Worm (Caenorhabditis elegans) whole organism, midembryonic: Measurements from ENCODE around the gene ZK512.11.

ENCODE experiments used
- T22C8.4 ChIP-seq: fragments of 200-800 bp; sonication (Bioruptor generic); IDR thresholded peaks from 2 replicates; pipeline ENCODE4 v1.3.6; 2022; ENCODE audit warnings: missing genetic modification characterization, missing compliant biosample characterization
- cog-1 ChIP-seq: sonication (generic microtip); optimal IDR thresholded peaks from 2 replicates; lab custom pipeline; 2016; ENCODE audit warnings: missing genetic modification characterization, missing compliant biosample characterization
- flt-1 ChIP-seq: fragments of 200-800 bp; sonication (Bioruptor generic); IDR thresholded peaks from 2 replicates; pipeline ENCODE4 v1.3.6; 2022; ENCODE audit warnings: missing genetic modification characterization, missing compliant biosample characterization
- klf-2 ChIP-seq: fragments of 200-800 bp; sonication (Bioruptor generic); conservative IDR thresholded peaks from 2 replicates; pipeline ENCODE4 v1.3.6; 2022; ENCODE audit warnings: missing genetic modification reagents, missing genetic modification characterization, missing compliant biosample characterization
- med-1 ChIP-seq: sonication (generic microtip); optimal IDR thresholded peaks from 2 replicates; lab custom pipeline; 2017; ENCODE audit warnings: missing genetic modification characterization, mild to moderate bottlenecking, missing compliant biosample characterization, antibody characterized with exemption, missing genetic modification reagents; ENCODE audit not compliant: insufficient read depth
- ref-1 ChIP-seq: fragments of 200-800 bp; sonication (Bioruptor generic); conservative IDR thresholded peaks from 2 replicates; pipeline ENCODE4 v1.3.6; 2022; ENCODE audit warnings: missing genetic modification reagents, missing genetic modification characterization, missing compliant biosample characterization
- tab-1 ChIP-seq: fragments of 200-800 bp; sonication (Bioruptor generic); IDR thresholded peaks from 2 replicates; pipeline ENCODE4 v1.3.6; 2022; ENCODE audit warnings: missing genetic modification characterization, missing compliant biosample characterization
- ztf-23 ChIP-seq: fragments of 200-800 bp; sonication (Bioruptor generic); IDR thresholded peaks from 2 replicates; pipeline ENCODE4 v1.3.6; 2022; ENCODE audit warnings: missing genetic modification reagents, missing genetic modification characterization, missing compliant biosample characterization
- ztf-29 ChIP-seq: fragments of 200-800 bp; sonication (Bioruptor generic); IDR thresholded peaks from 2 replicates; pipeline ENCODE4 v1.3.6; 2022; ENCODE audit warnings: missing genetic modification reagents, missing genetic modification characterization, missing compliant biosample characterization

The ZK512.11 gene

ce11 chrIII:9143911-9144310 lies at the start of gene ZK512.11:
ZK512.11 (plus strand) TSS chrIII:9144211.
- TF ChIP-seq ztf-23 (GFP tag; lab: Robert Waterston, UW) (no peak), T22C8.4 (peak; percentile 23; the same call in 1 of the 2 replicates)

DNA sequence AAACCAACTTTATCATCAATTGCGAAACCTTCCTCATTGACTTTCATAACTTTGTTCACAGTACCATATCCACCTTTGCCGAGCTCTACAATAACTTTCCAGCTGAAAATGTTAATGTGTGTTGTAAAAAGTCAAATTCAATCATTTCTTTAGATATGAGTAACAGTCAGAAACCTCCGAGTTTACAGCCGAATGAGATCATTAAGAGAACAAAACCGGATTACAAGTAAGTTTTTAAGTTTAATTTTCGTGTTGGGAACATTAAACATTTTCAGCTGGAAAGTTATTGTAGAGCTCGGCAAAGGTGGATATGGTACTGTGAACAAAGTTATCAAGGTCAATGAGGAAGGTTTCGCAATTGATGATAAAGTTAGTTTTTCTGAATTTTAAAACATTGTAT lies 42.8 kb upstream of the ZK512.11 start, which contains the start of gene ZK507.1:
TSS of gene ZK507.1 (minus strand) at position 101 of the 400 bp plus-strand sequence.
- no peak for TF ChIP-seq ztf-29 (GFP tag; lab: Robert Waterston, UW)
- TF ChIP-seq cog-1 (tag; lab: Kevin White, UChicago) = no peak
- no peak for TF ChIP-seq ref-1 (GFP tag; lab: Robert Waterston, UW)
- TF ChIP-seq flt-1 (GFP tag; lab: Robert Waterston, UW) = no peak
- TF ChIP-seq T22C8.4 = no peak
- no peak for TF ChIP-seq med-1 (GFP tag; lab: Kevin White, UChicago)
- TF ChIP-seq tab-1 (GFP tag; lab: Robert Waterston, UW) = no peak

DNA sequence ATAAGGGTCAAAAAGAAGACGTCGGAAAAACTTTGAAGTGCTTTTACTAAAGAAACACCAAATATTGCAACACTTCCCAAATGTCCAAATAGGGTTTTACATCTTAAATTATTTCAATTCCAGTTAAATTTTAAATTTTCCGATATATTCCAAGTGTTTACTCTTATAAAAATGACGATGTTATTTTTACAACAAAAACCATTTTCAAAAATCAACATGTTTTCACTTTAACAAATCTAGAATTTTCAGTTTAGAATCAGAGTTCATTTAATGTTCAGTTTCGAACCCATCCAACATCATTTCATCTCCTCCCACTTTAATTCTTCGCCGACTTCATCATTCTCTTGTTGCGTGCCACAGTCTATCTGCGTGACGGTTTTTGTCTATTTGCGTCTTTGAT lies 40.4 kb upstream of the ZK512.11 start, which contains the start of gene dos-1:
TSS of gene dos-1 (plus strand) at position 301 of the 400 bp plus-strand sequence.
- TF ChIP-seq ref-1 (GFP tag; lab: Robert Waterston, UW) (no peak), flt-1 (GFP tag; lab: Robert Waterston, UW) (no peak), ztf-29 (GFP tag; lab: Robert Waterston, UW) (no peak), med-1 (GFP tag; lab: Kevin White, UChicago) (no peak), tab-1 (GFP tag; lab: Robert Waterston, UW) (no peak), cog-1 (tag; lab: Kevin White, UChicago) (no peak), ztf-23 (GFP tag; lab: Robert Waterston, UW) (no peak), klf-2 (GFP tag; lab: Robert Waterston, UW) (no peak), T22C8.4 (no peak)

ce11 chrIII:9104060-9104459 lies 40.0 kb upstream of the ZK512.11 start:
- TF ChIP-seq T22C8.4 = peak; percentile 72
- peak; percentile 81 for TF ChIP-seq ztf-23 (GFP tag; lab: Robert Waterston, UW)
- peak; percentile 87 for TF ChIP-seq tab-1 (GFP tag; lab: Robert Waterston, UW)
- peak; percentile 40; the same call in 1 of the 2 replicates for TF ChIP-seq ztf-29 (GFP tag; lab: Robert Waterston, UW)
- peak; percentile 92 for TF ChIP-seq flt-1 (GFP tag; lab: Robert Waterston, UW)
- no peak for TF ChIP-seq cog-1 (tag; lab: Kevin White, UChicago)
- TF ChIP-seq ref-1 (GFP tag; lab: Robert Waterston, UW) = peak; percentile 62
- no peak for TF ChIP-seq med-1 (GFP tag; lab: Kevin White, UChicago)
- 0 out of 2 replicates have a peak, but pooled peaks have one; percentile 59 for TF ChIP-seq klf-2 (GFP tag; lab: Robert Waterston, UW)

- TF ChIP-seq ref-1 (GFP tag; lab: Robert Waterston, UW) (no peak), klf-2 (GFP tag; lab: Robert Waterston, UW) (no peak), ztf-23 (GFP tag; lab: Robert Waterston, UW) (no peak), tab-1 (GFP tag; lab: Robert Waterston, UW) (no peak)
Observed at ce11 chrIII:9105653-9106052, 38.4 kb upstream of the ZK512.11 start.

- TF ChIP-seq klf-2 (GFP tag; lab: Robert Waterston, UW) (no peak), ref-1 (GFP tag; lab: Robert Waterston, UW) (no peak), cog-1 (tag; lab: Kevin White, UChicago) (no peak), flt-1 (GFP tag; lab: Robert Waterston, UW) (no peak)
Observed at ce11 chrIII:9109172-9109571, 34.8 kb upstream of the ZK512.11 start, which contains the start of gene cya-1. cya-1 (minus strand) TSS chrIII:9109272.

DNA sequence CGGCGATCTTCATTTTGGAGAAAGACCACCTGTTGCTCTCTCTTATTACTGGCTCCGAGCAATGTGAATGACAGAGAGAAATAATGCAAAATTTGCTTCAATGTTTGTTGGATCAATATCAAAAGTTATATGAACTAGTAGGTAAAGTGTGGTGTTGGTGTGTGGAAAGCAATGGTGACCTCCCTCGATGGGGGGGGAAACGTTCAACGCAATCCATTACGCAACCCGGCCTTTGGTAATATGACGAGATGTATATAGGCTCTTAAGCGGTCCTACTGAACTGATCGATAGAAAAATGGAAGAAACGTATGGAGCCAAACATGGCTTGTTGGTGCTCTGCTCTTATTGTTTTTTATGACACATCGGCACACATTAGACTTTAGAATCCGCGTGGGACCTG lies 34.3 kb upstream of the ZK512.11 start:
- TF ChIP-seq cog-1 (tag; lab: Kevin White, UChicago) (no peak), tab-1 (GFP tag; lab: Robert Waterston, UW) (no peak), med-1 (GFP tag; lab: Kevin White, UChicago) (no peak), ztf-23 (GFP tag; lab: Robert Waterston, UW) (no peak), ztf-29 (GFP tag; lab: Robert Waterston, UW) (no peak), flt-1 (GFP tag; lab: Robert Waterston, UW) (no peak), T22C8.4 (no peak; the same call in 1 of the 2 replicates), klf-2 (GFP tag; lab: Robert Waterston, UW) (no peak), ref-1 (GFP tag; lab: Robert Waterston, UW) (no peak)

ce11 chrIII:9110270-9110669 lies 33.7 kb upstream of the ZK512.11 start:
- TF ChIP-seq cog-1 (tag; lab: Kevin White, UChicago) (no peak), flt-1 (GFP tag; lab: Robert Waterston, UW) (no peak), ztf-29 (GFP tag; lab: Robert Waterston, UW) (no peak), tab-1 (GFP tag; lab: Robert Waterston, UW) (no peak), ztf-23 (GFP tag; lab: Robert Waterston, UW) (no peak), med-1 (GFP tag; lab: Kevin White, UChicago) (no peak), T22C8.4 (no peak), ref-1 (GFP tag; lab: Robert Waterston, UW) (no peak)

DNA sequence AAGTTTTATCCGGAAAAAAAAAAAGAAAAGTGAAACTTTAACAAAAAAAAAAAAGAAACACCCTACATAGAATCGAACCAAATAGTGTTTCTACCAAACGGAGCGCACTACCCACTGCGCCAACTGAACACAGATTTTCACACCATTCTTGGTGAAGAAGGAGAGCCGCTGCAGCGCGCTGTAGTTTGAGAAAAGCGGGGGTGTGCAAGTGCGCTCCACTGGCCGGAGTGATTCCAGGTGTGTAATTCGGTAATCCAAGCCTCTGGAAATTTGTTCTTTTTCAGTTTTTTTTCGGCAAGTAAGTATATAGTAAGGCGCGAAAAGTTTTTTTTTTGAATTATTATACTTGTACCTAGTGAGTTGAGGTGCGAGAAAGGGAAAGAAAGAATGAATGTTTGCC lies 33.1 kb upstream of the ZK512.11 start:
- 0 out of 2 replicates have a peak, but pooled peaks have one; percentile 49 for TF ChIP-seq ztf-23 (GFP tag; lab: Robert Waterston, UW)
- 0 out of 2 replicates have a peak, but pooled peaks have one; percentile 43 for TF ChIP-seq klf-2 (GFP tag; lab: Robert Waterston, UW)
- 0 out of 2 replicates have a peak, but pooled peaks have one; percentile 34 for TF ChIP-seq T22C8.4
- peak; percentile 28; the same call in 1 of the 2 replicates for TF ChIP-seq ztf-29 (GFP tag; lab: Robert Waterston, UW)
- peak; percentile 87 for TF ChIP-seq flt-1 (GFP tag; lab: Robert Waterston, UW)

DNA sequence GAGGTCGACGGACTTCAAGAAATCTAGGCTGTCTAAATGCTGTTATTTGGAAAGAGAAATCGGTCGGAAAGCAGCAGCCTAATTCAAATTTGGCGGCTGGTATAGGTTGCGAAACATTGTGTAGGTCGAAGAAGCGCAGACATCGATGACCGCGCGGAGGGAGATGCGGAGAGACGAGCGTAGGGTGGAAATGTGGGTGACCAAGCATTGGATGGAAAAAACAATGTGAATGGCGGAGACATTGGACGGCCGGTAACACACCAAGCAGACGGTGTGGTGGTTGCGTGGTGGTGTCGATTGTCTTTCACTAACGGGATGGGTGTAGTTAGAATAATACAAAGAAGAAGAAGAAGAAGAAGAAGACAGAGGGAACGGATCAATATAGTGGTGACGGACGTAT lies 31.5 kb upstream of the ZK512.11 start:
- no peak for TF ChIP-seq ztf-23 (GFP tag; lab: Robert Waterston, UW)
- TF ChIP-seq tab-1 (GFP tag; lab: Robert Waterston, UW) = peak; percentile 55; the same call in 1 of the 2 replicates
